Worm (Caenorhabditis elegans) whole organism, L1 larva: ENCODE data around the gene rips-1.

ENCODE experiments used
- C34B4.2 ChIP-seq: sonication (generic microtip); optimal IDR thresholded peaks from 2 replicates; lab custom pipeline; 2017; ENCODE audit warnings: mild to moderate bottlenecking, missing genetic modification characterization, missing compliant biosample characterization
- aha-1 ChIP-seq: fragments of 150-350 bp; optimal IDR thresholded peaks from 2 replicates; lab custom pipeline; 2014; ENCODE audit warnings: missing biosample characterization, missing genetic modification characterization
- alr-1 ChIP-seq: fragments of 200-800 bp; sonication (Bioruptor generic); optimal IDR thresholded peaks from 2 replicates; lab custom pipeline; 2018; ENCODE audit warnings: borderline replicate concordance, mild to moderate bottlenecking, missing genetic modification characterization, missing compliant biosample characterization
- aly-2 ChIP-seq: fragments of 150-350 bp; optimal IDR thresholded peaks from 2 replicates; lab custom pipeline; 2014; ENCODE audit warnings: missing biosample characterization, missing genetic modification characterization
- ceh-63 ChIP-seq: fragments of 200-800 bp; sonication (Bioruptor generic); optimal IDR thresholded peaks from 2 replicates; lab custom pipeline; 2018; ENCODE audit warnings: mild to moderate bottlenecking, missing genetic modification characterization, missing compliant biosample characterization
- ceh-88 ChIP-seq: fragments of 200-800 bp; sonication (Bioruptor generic); IDR thresholded peaks from 2 replicates; pipeline ENCODE4 v1.3.6; 2022; ENCODE audit warnings: missing genetic modification characterization, missing compliant biosample characterization
- dsc-1 ChIP-seq: sonication (generic microtip); optimal IDR thresholded peaks from 2 replicates; lab custom pipeline; 2016; ENCODE audit warnings: mild to moderate bottlenecking, missing genetic modification characterization, missing compliant biosample characterization
- efl-1 ChIP-seq, 4 experiments: fragments of 150-350 bp; optimal IDR thresholded peaks in 3 of 4; peaks in 1 of 4; 1 replicate in 1 of 4; 2 replicates in 3 of 4; lab custom pipeline; 2014; ENCODE audit warnings: missing biosample characterization in 2 of 4, missing genetic modification characterization in 2 of 4, missing genetic modification reagents in 2 of 4
- egl-13 ChIP-seq: sonication (generic microtip); optimal IDR thresholded peaks from 2 replicates; lab custom pipeline; 2016; ENCODE audit warnings: missing genotype, missing genetic modification reagents, missing genetic modification characterization, missing compliant biosample characterization
- egl-27 ChIP-seq, 2 experiments: fragments of 150-350 bp in 1 of 2; sonication (generic microtip); optimal IDR thresholded peaks; 3 replicates each; lab custom pipeline; 2017 to 2018; ENCODE audit warnings: missing biosample characterization in 2 of 2, missing genetic modification characterization in 2 of 2, missing genetic modification reagents in 2 of 2
- fkh-10 ChIP-seq: sonication (generic microtip); optimal IDR thresholded peaks from 2 replicates; lab custom pipeline; 2017; ENCODE audit warnings: missing biosample characterization, missing genetic modification reagents, missing genetic modification characterization
- fkh-4 ChIP-seq: sonication (generic microtip); optimal IDR thresholded peaks from 2 replicates; lab custom pipeline; 2016; ENCODE audit warnings: missing compliant biosample characterization, missing genetic modification characterization, borderline replicate concordance
- fkh-8 ChIP-seq: sonication (generic microtip); optimal IDR thresholded peaks from 2 replicates; lab custom pipeline; 2016; ENCODE audit warnings: mild to moderate bottlenecking, missing genetic modification characterization, missing compliant biosample characterization
- hlh-4 ChIP-seq: sonication (generic microtip); optimal IDR thresholded peaks from 2 replicates; lab custom pipeline; 2016; ENCODE audit warnings: mild to moderate bottlenecking, missing genetic modification characterization, missing compliant biosample characterization
- hpl-2 ChIP-seq: fragments of 150-350 bp; optimal IDR thresholded peaks from 2 replicates; lab custom pipeline; 2014; ENCODE audit warnings: missing biosample characterization, missing genetic modification reagents, missing genetic modification characterization
- irx-1 ChIP-seq: sonication (generic microtip); optimal IDR thresholded peaks from 2 replicates; lab custom pipeline; 2016; ENCODE audit warnings: missing genetic modification characterization, missing compliant biosample characterization
- jun-1 ChIP-seq: fragments of 150-350 bp; optimal IDR thresholded peaks from 2 replicates; lab custom pipeline; 2014; ENCODE audit warnings: missing biosample characterization, missing genetic modification reagents, missing genetic modification characterization
- lin-13 ChIP-seq: fragments of 150-350 bp; optimal IDR thresholded peaks from 2 replicates; lab custom pipeline; 2014; ENCODE audit warnings: missing biosample characterization, missing genetic modification reagents, missing genetic modification characterization
- lin-14 ChIP-seq: fragments of 200-800 bp; sonication (Bioruptor generic); optimal IDR thresholded peaks from 2 replicates; lab custom pipeline; 2018; ENCODE audit warnings: mild to moderate bottlenecking, missing genetic modification characterization, moderate library complexity, missing compliant biosample characterization
- lin-39 ChIP-seq: fragments of 150-350 bp; optimal IDR thresholded peaks from 2 replicates; lab custom pipeline; 2014; ENCODE audit warnings: missing biosample characterization, missing genetic modification reagents, missing genetic modification characterization
- mdl-1 ChIP-seq, 2 experiments: fragments of 150-350 bp; optimal IDR thresholded peaks; 2 replicates each; lab custom pipeline; 2014 to 2017; ENCODE audit warnings: missing biosample characterization in 2 of 2, missing genetic modification characterization in 2 of 2, inconsistent platforms in 1 of 2
- mep-1 ChIP-seq: fragments of 150-350 bp; optimal IDR thresholded peaks from 2 replicates; lab custom pipeline; 2014; ENCODE audit warnings: missing biosample characterization, missing genetic modification characterization
- nhr-19 ChIP-seq: fragments of 200-800 bp; sonication (Bioruptor generic); conservative IDR thresholded peaks from 2 replicates; pipeline ENCODE4 v1.3.6; 2022; ENCODE audit warnings: missing genetic modification characterization, missing compliant biosample characterization
- nhr-20 ChIP-seq: sonication (generic microtip); optimal IDR thresholded peaks from 2 replicates; lab custom pipeline; 2016; ENCODE audit warnings: mild to moderate bottlenecking, missing genetic modification characterization, missing compliant biosample characterization
- nhr-237 ChIP-seq: fragments of 150-350 bp; optimal IDR thresholded peaks from 2 replicates; lab custom pipeline; 2014; ENCODE audit warnings: missing biosample characterization, missing genetic modification characterization
- nhr-28 ChIP-seq: fragments of 150-350 bp; optimal IDR thresholded peaks from 2 replicates; lab custom pipeline; 2014; ENCODE audit warnings: missing biosample characterization, missing genetic modification characterization
- nhr-77 ChIP-seq: fragments of 150-350 bp; optimal IDR thresholded peaks from 2 replicates; lab custom pipeline; 2014; ENCODE audit warnings: missing biosample characterization, missing genetic modification characterization
- nhr-84 ChIP-seq: sonication (generic microtip); optimal IDR thresholded peaks from 2 replicates; lab custom pipeline; 2017; ENCODE audit warnings: missing biosample characterization, missing genetic modification characterization
- nhr-85 ChIP-seq: sonication (generic microtip); peaks from one replicate; lab custom pipeline; 2016; ENCODE audit warnings: missing genetic modification characterization, inconsistent platforms, missing compliant biosample characterization
- pag-3 ChIP-seq: sonication (generic microtip); optimal IDR thresholded peaks from 2 replicates; lab custom pipeline; 2017; ENCODE audit warnings: missing genetic modification characterization, mild to moderate bottlenecking, missing compliant biosample characterization, antibody characterized with exemption, borderline replicate concordance; ENCODE audit not compliant: insufficient read depth
- pax-3 ChIP-seq: fragments of 200-800 bp; sonication (Bioruptor generic); optimal IDR thresholded peaks from 2 replicates; lab custom pipeline; 2018; ENCODE audit warnings: mild to moderate bottlenecking, missing genetic modification characterization, moderate library complexity, missing compliant biosample characterization
- swsn-7 ChIP-seq: sonication (generic microtip); optimal IDR thresholded peaks from 2 replicates; lab custom pipeline; 2016; ENCODE audit warnings: missing genetic modification characterization, missing compliant biosample characterization
- unc-62 ChIP-seq: fragments of 150-350 bp; optimal IDR thresholded peaks from 2 replicates; lab custom pipeline; 2014; ENCODE audit warnings: missing biosample characterization, missing genetic modification reagents, missing genetic modification characterization
- unc-86 ChIP-seq: sonication (generic microtip); optimal IDR thresholded peaks from 2 replicates; lab custom pipeline; 2016; ENCODE audit warnings: missing genetic modification characterization, missing compliant biosample characterization
- unc-98 ChIP-seq: fragments of 200-800 bp; sonication (Bioruptor generic); IDR thresholded peaks from 2 replicates; pipeline ENCODE4 v1.3.6; 2022; ENCODE audit warnings: missing genetic modification characterization, missing compliant biosample characterization
- vab-15 ChIP-seq: sonication (generic microtip); optimal IDR thresholded peaks from 2 replicates; lab custom pipeline; 2017; ENCODE audit warnings: missing genotype, mild to moderate bottlenecking, missing genetic modification characterization, missing compliant biosample characterization

rips-1 gene

ce11 chrV:3788538-3788937, 16.7 kb downstream of the rips-1 start:
- peak; percentile 32 for TF ChIP-seq fkh-8 (tag; lab: Kevin White, UChicago)
- no peak for TF ChIP-seq lin-39 (tag; lab: Kevin White, UChicago)
- TF ChIP-seq efl-1 (optimal IDR thresholded peaks at IDR 0.05; lab: Kevin White, UChicago) = no peak
- TF ChIP-seq efl-1 (GFP tag; optimal IDR thresholded peaks at IDR 0.05 in 1 of 2; lab: Kevin White, UChicago) = peak in 1 of 2 experiments; percentile 64
- TF ChIP-seq unc-86 (tag; lab: Kevin White, UChicago) = no peak
- TF ChIP-seq fkh-10 = peak; percentile 79
- peak; percentile 1 for TF ChIP-seq pax-3 (tag; lab: Kevin White, UChicago)
- no peak for TF ChIP-seq egl-13 (tag; lab: Kevin White, UChicago)
- TF ChIP-seq nhr-77 (tag; lab: Kevin White, UChicago) = no peak
- peak; percentile 56 for TF ChIP-seq lin-14 (GFP tag; lab: Kevin White, UChicago)

DNA sequence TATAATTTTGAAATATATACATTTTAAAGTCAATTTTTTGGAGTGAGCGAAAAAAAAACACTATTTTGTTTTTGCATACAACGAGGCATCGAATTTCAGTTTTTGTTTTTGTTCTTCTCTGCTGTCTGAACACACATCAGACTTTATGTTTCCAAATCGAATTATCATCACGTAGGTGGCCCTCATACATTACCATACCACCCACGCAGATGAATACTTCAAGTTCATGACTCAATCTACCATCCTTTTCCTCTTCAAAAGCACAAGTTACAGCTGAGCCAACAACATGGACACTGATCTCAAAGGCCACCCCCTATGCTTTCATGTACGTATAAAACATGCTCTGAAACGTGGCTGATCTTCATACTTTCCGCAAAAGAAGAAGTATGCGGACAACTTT, 17.9 kb downstream of the rips-1 start, which contains the start of gene R08F11.7:
Gene R08F11.7, plus strand, starts transcription at position 301 of the 400 bp plus-strand sequence.
- TF ChIP-seq aha-1 (no peak), ceh-63 (no peak), egl-27 (tag; optimal IDR thresholded peaks at IDR 0.05; lab: Kevin White, UChicago) (no peak), dsc-1 (tag; lab: Kevin White, UChicago) (no peak), nhr-77 (tag; lab: Kevin White, UChicago) (no peak), unc-98 (GFP tag; lab: Robert Waterston, UW) (no peak), aly-2 (tag; lab: Kevin White, UChicago) (no peak), alr-1 (no peak), C34B4.2 (tag; lab: Kevin White, UChicago) (no peak), nhr-28 (no peak), fkh-10 (no peak), irx-1 (no peak), swsn-7 (tag; lab: Kevin White, UChicago) (no peak), mep-1 (no peak), unc-62 (GFP tag; lab: Kevin White, UChicago) (no peak)

DNA sequence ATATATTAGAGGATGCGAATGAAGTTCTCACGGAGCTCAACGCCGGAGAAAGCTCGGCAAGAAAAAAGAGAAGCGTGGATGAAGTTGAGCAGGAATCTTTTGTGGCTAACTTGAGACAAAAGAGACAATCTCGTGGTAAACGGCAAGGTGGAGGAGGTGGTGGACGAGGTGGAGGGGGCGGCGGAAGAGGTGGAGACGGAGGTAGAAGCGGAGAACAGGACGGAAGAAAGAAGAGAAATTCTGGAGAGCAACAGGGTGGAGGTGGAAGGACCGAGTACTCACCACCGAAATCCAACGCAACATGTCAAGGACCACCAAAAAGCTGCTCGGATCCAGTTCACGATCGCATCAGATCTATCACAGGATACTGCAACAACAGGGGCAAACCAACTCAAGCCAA, 18.6 kb downstream of the rips-1 start:
- TF ChIP-seq nhr-237 (tag; lab: Kevin White, UChicago) (no peak), pag-3 (tag; lab: Kevin White, UChicago) (no peak), lin-13 (GFP tag; lab: Kevin White, UChicago) (no peak), aly-2 (tag; lab: Kevin White, UChicago) (no peak), fkh-4 (tag; lab: Kevin White, UChicago) (no peak), irx-1 (no peak), nhr-19 (no peak), ceh-63 (no peak), hpl-2 (no peak), mdl-1 (tag; optimal IDR thresholded peaks at IDR 0.05; lab: Kevin White, UChicago) (no peak), lin-14 (GFP tag; lab: Kevin White, UChicago) (no peak), nhr-84 (tag; lab: Kevin White, UChicago) (no peak), jun-1 (no peak), unc-98 (GFP tag; lab: Robert Waterston, UW) (no peak)
- TF ChIP-seq, all 84 proteins: peak for 0

DNA sequence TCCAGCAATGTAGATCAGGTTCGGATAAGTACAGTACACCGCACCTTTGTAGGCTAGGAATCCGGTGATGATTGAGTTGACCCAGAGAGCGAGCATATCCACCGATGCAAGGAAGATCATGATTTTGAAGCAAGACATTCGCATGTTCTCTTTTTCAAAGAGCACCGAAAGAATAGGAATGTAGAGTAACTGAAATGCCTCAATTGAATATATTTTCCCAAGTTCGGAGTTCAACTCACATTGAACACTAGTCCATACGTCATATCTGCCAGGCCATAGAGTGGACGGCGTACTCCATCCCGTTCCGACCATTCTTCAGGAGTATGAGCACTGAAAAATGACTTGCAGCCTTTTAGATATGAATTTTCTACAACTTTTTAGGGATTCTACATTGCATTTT, 27.9 kb downstream of the rips-1 start:
- no peak for TF ChIP-seq hlh-4 (tag; lab: Kevin White, UChicago)
- TF ChIP-seq vab-15 = no peak
- no peak for TF ChIP-seq nhr-20 (tag; lab: Kevin White, UChicago)
- no peak for TF ChIP-seq ceh-88 (GFP tag; lab: Robert Waterston, UW)
- TF ChIP-seq ceh-63 = no peak
- TF ChIP-seq nhr-85 = peak; percentile 0
